Worm (Caenorhabditis elegans) whole organism, mixed stage, embryonic: Measurements from ENCODE around the gene spp-2.

Source experiments
- ces-1 ChIP-seq: fragments of 150-350 bp; optimal IDR thresholded peaks from 2 replicates; lab custom pipeline; 2014; ENCODE audit warnings: missing biosample characterization, missing genetic modification reagents, missing genetic modification characterization
- drap-1 ChIP-seq: fragments of 200-800 bp; sonication (Bioruptor generic); optimal IDR thresholded peaks from 3 replicates; lab custom pipeline; 2018; ENCODE audit warnings: mild to moderate bottlenecking, missing genetic modification characterization, missing compliant biosample characterization
- elt-3 ChIP-seq: fragments of 150-350 bp; optimal IDR thresholded peaks from 2 replicates; lab custom pipeline; 2014; ENCODE audit warnings: missing biosample characterization, missing genetic modification characterization
- lin-13 ChIP-seq: fragments of 150-350 bp; optimal IDR thresholded peaks from 2 replicates; lab custom pipeline; 2014; ENCODE audit warnings: missing biosample characterization, missing genetic modification characterization
- lin-32 ChIP-seq: fragments of 200-800 bp; sonication (Bioruptor generic); optimal IDR thresholded peaks from 2 replicates; lab custom pipeline; 2018; ENCODE audit warnings: mild to moderate bottlenecking, missing genetic modification characterization, missing compliant biosample characterization
- lsy-2 ChIP-seq: fragments of 150-350 bp; optimal IDR thresholded peaks from 2 replicates; lab custom pipeline; 2014; ENCODE audit warnings: missing biosample characterization, missing genetic modification characterization
- mab-5 ChIP-seq: fragments of 150-350 bp; optimal IDR thresholded peaks from 2 replicates; lab custom pipeline; 2014; ENCODE audit warnings: missing biosample characterization, missing genetic modification characterization
- nhr-12 ChIP-seq: fragments of 150-350 bp; optimal IDR thresholded peaks from 2 replicates; lab custom pipeline; 2014; ENCODE audit warnings: missing biosample characterization, missing genetic modification characterization
- nhr-28 ChIP-seq: fragments of 150-350 bp; optimal IDR thresholded peaks from 2 replicates; lab custom pipeline; 2014; ENCODE audit warnings: missing biosample characterization, missing genetic modification characterization
- sem-2 ChIP-seq: fragments of 200-800 bp; sonication (Bioruptor generic); optimal IDR thresholded peaks from 2 replicates; lab custom pipeline; 2018; ENCODE audit warnings: mild to moderate bottlenecking, missing genetic modification characterization, missing compliant biosample characterization
- snpc-4 ChIP-seq: fragments of 150-350 bp; optimal IDR thresholded peaks from 2 replicates; lab custom pipeline; 2014; ENCODE audit warnings: missing biosample characterization, missing genetic modification characterization
- tbx-8 ChIP-seq: fragments of 200-800 bp; sonication (Bioruptor generic); optimal IDR thresholded peaks from 2 replicates; lab custom pipeline; 2018; ENCODE audit warnings: mild to moderate bottlenecking, missing genetic modification characterization, moderate library complexity, missing compliant biosample characterization
- unc-39 ChIP-seq: fragments of 150-350 bp; optimal IDR thresholded peaks from 2 replicates; lab custom pipeline; 2014; ENCODE audit warnings: missing biosample characterization, missing genetic modification characterization
- unc-62 ChIP-seq: fragments of 150-350 bp; optimal IDR thresholded peaks from 2 replicates; lab custom pipeline; 2014; ENCODE audit warnings: missing biosample characterization, missing genetic modification reagents, missing genetic modification characterization

DNA sequence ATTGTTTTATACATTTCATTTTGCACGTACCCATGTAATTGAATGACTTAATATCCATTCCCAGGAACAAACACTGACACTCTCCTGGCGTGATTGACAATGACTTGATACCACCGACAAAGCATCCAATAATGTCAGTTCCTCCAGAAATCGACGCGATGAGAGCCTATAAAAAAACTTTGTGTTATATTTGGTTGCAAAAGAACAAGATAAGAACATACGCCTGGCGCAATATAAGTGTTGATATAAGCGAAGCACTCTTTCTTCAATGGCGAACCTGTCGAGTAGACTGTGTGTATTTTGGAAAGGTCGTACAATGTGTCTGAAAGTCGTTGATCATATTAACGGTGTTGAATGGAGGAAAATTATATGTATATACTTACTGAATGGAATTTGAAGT, 13.5 kb downstream of the spp-2 start:
- TF ChIP-seq nhr-12 (tag; lab: Kevin White, UChicago) (no peak), unc-62 (GFP tag; lab: Kevin White, UChicago) (no peak), snpc-4 (no peak), lsy-2 (no peak), drap-1 (no peak), mab-5 (tag; lab: Kevin White, UChicago) (no peak), elt-3 (tag; lab: Kevin White, UChicago) (no peak), lin-13 (no peak), unc-39 (tag; lab: Kevin White, UChicago) (no peak), lin-32 (no peak), ces-1 (GFP tag; lab: Kevin White, UChicago) (no peak), nhr-28 (tag; lab: Kevin White, UChicago) (no peak), tbx-8 (no peak), sem-2 (GFP tag; lab: Kevin White, UChicago) (no peak)
